Fruit fly (Drosophila melanogaster): ENCODE measurements around the gene Sfp24Bd.

DNA sequence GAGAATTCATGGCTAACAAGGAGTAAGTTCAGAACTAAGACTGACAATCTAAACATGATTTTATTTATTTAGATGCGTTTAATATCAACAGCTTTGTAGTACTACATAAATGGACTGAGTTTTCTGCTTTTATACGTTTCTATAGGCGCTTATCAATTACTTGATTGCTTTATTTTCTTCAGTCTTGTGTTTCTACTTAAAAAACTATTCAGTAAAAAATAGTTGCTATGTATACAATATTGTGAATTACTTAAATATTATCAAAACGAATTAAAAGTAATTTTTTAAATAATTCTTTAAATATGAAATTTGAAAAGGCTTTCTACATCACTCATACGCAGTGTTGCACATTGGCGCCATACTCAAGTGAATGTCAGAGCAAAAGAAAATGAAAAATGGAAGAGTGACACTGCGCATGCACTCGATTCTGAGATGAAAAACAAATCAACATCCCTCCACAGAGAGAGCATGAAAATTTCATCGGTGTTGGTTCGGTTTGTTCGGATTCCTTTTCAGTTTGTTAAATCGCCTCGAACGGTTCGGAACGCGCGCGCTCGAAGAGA lies 48.8 kb upstream of the Sfp24Bd start, which contains the start of the genes lectin-24A and Shaw:
- no peak for TF ChIP-seq ovo (GFP tag; optimal IDR thresholded peaks at IDR 0.05)
- TF ChIP-seq CG1620 (GFP tag; optimal IDR thresholded peaks at IDR 0.05): no peak
- TF ChIP-seq CG11617 (GFP tag; optimal IDR thresholded peaks at IDR 0.05): no peak
- TF ChIP-seq Mnt (GFP tag; optimal IDR thresholded peaks at IDR 0.05): no peak
- TF ChIP-seq kay (GFP tag; ENCODE audit: borderline replicate concordance): no peak
- TF ChIP-seq tj (GFP tag; optimal IDR thresholded peaks at IDR 0.05): no peak
- no peak for TF ChIP-seq pad (GFP tag; optimal IDR thresholded peaks at IDR 0.05)
- no peak for TF ChIP-seq CG5204 (GFP tag; optimal IDR thresholded peaks at IDR 0.05)
- no peak for TF ChIP-seq CG7101 (tag; optimal IDR thresholded peaks at IDR 0.05)
- no peak for TF ChIP-seq CG12768 (GFP tag; optimal IDR thresholded peaks at IDR 0.05)
- TF ChIP-seq Hr96 (GFP tag; optimal IDR thresholded peaks at IDR 0.05): no peak
- TF ChIP-seq CG33017 (tag; optimal IDR thresholded peaks at IDR 0.05): no peak
- TF ChIP-seq cnc (optimal IDR thresholded peaks at IDR 0.05): no peak
- no peak for TF ChIP-seq CG7045 (GFP tag; optimal IDR thresholded peaks at IDR 0.05)
